Fruit fly (Drosophila melanogaster) S2 (cell line): ENCODE data around the gene Atg16.

ENCODE experiments used
- CG8478 ChIP-seq: fragments of >200 bp; optimal IDR thresholded peaks from 2 replicates; lab custom pipeline; 2018
- CTCF ChIP-seq, 2 experiments: fragments of >200 bp; optimal IDR thresholded peaks; 2 replicates each; lab custom pipeline; 2018

DNA sequence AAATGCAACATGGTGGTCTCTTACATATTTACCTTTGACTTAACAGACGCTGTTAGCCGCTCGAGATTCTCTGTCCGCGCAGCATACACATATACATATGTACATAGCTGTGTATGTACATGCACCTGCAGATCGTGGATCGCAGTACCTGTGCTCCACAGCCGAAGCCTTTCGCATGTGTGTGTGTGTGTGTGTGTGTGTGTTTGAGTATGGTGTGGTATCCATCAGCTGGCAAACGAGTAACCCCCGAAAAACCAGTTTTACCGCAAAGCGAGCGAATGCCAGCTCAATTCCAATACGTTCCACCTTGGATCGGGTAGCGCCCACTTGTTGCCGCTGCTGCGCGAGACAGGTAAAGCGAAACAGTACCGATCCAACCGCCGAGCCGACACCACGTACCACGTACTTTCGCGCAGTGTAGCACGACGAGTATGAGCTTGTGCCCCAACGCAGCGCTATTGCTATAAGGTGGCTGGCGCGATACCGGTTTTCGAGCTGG, 6.4 kb upstream of the Atg16 start, which contains the start of gene Cad99C:
- no peak for TF ChIP-seq CG8478 (lab: Kevin White, UChicago)
- no peak for TF ChIP-seq CTCF (optimal IDR thresholded peaks at IDR 0.05; lab: Kevin White, UChicago)
